Worm (Caenorhabditis elegans): Measurements from ENCODE around the gene ipp-5.

The ipp-5 gene

ce11 chrX:6020782-6021181 is 10.5 kb upstream of the ipp-5 start:
- TF ChIP-seq pha-4 (tag; optimal IDR thresholded peaks at IDR 0.05), result no peak
- TF ChIP-seq C06A6.2 (GFP tag; conservative IDR thresholded peaks at IDR 0.05), result no peak
- TF ChIP-seq unc-130 (GFP tag; optimal IDR thresholded peaks at IDR 0.05), result no peak
- TF ChIP-seq F57C9.4 (tag; optimal IDR thresholded peaks at IDR 0.05), result no peak
- TF ChIP-seq somi-1 (GFP tag; optimal IDR thresholded peaks at IDR 0.05), result no peak
- no peak for TF ChIP-seq snpc-4 (GFP tag; optimal IDR thresholded peaks at IDR 0.05)
- TF ChIP-seq snpc-4 (tag; optimal IDR thresholded peaks at IDR 0.05), result no peak
- TF ChIP-seq Y56A3A.18 (GFP tag; IDR thresholded peaks at IDR 0.05), result no peak
- no peak for TF ChIP-seq lin-35 (GFP tag; optimal IDR thresholded peaks at IDR 0.05)
- no peak for TF ChIP-seq die-1 (tag; optimal IDR thresholded peaks at IDR 0.05)
- no peak for TF ChIP-seq ceh-27 (GFP tag; optimal IDR thresholded peaks at IDR 0.05)
- no peak for TF ChIP-seq ama-1 (optimal IDR thresholded peaks at IDR 0.05)
- no peak for TF ChIP-seq ama-1 (GFP tag; optimal IDR thresholded peaks at IDR 0.05)
- TF ChIP-seq madf-8 (GFP tag; conservative IDR thresholded peaks at IDR 0.05), result no peak
- TF ChIP-seq chd-7 (tag; optimal IDR thresholded peaks at IDR 0.05), result no peak
- no peak for TF ChIP-seq B0019.2 (GFP tag; conservative IDR thresholded peaks at IDR 0.05)
- no peak for TF ChIP-seq F49E8.2 (tag; optimal IDR thresholded peaks at IDR 0.05; ENCODE audit: insufficient read depth)
- no peak for TF ChIP-seq ztf-26 (tag; optimal IDR thresholded peaks at IDR 0.05)
- no peak for TF ChIP-seq B0336.3 (GFP tag; IDR thresholded peaks at IDR 0.05)
- TF ChIP-seq madf-6 (GFP tag; IDR thresholded peaks at IDR 0.05), result no peak

- TF ChIP-seq tbp1 (GFP tag; optimal IDR thresholded peaks at IDR 0.05) (no peak), egrh-3 (GFP tag; IDR thresholded peaks at IDR 0.05) (no peak)
Observed at ce11 chrX:6022469-6022868, 8.8 kb upstream of the ipp-5 start, which contains the start of gene lelo-3. TSS of gene lelo-3 (minus strand) at chrX:6022569.

DNA sequence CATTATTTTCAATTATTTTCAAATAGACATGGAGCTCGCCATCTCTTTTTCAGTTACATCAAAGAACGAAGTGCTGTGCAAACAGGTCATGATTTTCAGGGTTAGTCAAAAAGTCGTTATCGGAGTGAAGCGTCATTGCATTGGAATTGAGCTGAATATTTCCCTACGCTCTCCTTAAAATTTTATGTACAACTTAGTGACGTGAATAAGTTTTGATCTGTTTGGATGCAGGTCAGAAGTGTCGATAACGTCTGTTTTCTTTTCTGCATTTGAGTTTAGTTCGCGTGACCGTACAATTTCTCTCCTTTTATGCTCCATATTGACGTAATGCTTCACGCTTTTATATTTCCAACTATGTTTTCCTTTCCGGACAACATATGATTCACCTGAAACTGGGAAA is 6.3 kb upstream of the ipp-5 start:
- TF ChIP-seq nhr-80 (tag; optimal IDR thresholded peaks at IDR 0.05), result peak; percentile 80
- TF ChIP-seq sea-2 (GFP tag; IDR thresholded peaks at IDR 0.05), result no peak
- peak; percentile 29 for TF ChIP-seq atf-7 (tag; optimal IDR thresholded peaks at IDR 0.05)
- TF ChIP-seq lin-40 (tag; optimal IDR thresholded peaks at IDR 0.05), result no peak
- peak; percentile 17 for TF ChIP-seq tbp1 (GFP tag; optimal IDR thresholded peaks at IDR 0.05)
- peak; percentile 23 for TF ChIP-seq pha-4 (tag; optimal IDR thresholded peaks at IDR 0.05)

DNA sequence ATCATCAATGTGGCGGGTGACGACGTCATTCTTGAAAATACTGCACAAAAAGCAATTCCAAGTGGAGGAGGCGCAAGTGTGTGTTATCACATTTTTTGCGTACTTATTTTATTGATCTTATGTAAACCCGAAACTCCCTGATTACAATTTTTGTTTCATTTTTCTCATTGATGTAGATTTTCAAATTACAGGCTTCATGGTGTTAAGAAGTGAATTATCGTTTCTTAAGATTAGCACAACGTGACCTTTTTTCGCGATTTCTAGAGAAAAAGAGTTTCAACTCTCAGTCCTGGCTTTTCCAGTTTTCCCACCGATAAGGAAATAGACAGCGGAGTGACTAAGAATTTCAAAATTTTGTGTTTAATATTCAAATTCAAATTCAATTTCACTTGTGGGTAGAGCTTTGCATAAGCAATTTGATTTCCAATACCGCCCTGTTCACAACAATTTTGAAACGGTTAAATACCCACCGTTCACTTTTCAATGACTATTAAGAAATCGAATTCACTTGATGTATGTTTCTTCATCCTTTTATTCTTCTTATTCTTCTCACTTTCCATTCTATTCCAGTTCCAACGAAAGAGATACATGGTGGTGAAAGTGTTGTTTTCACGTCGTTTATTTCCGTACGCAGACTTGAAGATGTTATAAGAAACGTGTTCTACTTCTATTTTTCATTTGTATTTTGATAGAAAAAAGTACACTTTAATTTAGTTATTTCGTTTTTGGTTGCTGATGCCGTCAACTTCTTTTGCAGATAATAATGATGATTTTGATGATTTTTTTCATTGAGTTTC is 4.3 kb upstream of the ipp-5 start:
- TF ChIP-seq let-526 (GFP tag; IDR thresholded peaks at IDR 0.05) (no peak), nhr-80 (tag; optimal IDR thresholded peaks at IDR 0.05) (peak; percentile 45), F22D6.2 (tag; optimal IDR thresholded peaks at IDR 0.05) (no peak), pbrm-1 (GFP tag; IDR thresholded peaks at IDR 0.05) (no peak)

DNA sequence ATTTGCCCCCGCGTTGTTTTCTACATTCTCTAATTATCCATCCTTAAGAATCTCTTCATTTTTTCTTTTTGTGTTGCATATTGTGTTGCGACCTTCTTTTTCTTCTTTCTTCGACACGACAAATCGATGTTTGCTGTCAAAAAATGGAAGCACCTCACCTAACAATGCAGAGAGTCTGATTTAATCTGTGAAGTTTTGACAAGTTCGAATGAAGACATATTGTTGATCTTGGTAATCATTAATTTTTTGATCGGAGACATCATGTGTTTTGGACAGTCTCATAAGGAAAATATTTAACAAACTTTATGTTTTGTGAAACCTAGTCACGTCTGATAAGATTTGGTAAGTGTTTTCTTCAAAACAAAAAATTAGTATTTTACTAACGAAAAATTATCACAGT is 2.2 kb upstream of the ipp-5 start:
- TF ChIP-seq dox-1 (GFP tag; IDR thresholded peaks at IDR 0.05) (no peak), lag-1 (GFP tag; IDR thresholded peaks at IDR 0.05) (no peak), snpc-3.4 (tag; optimal IDR thresholded peaks at IDR 0.05) (no peak), C17E4.6 (GFP tag; IDR thresholded peaks at IDR 0.05) (no peak), efl-1 (GFP tag; optimal IDR thresholded peaks at IDR 0.05) (no peak), nfyb-1 (GFP tag; IDR thresholded peaks at IDR 0.05) (no peak), madf-3 (GFP tag; IDR thresholded peaks at IDR 0.05) (no peak), athp-1 (tag; optimal IDR thresholded peaks at IDR 0.05) (no peak), aptf-3 (GFP tag; IDR thresholded peaks at IDR 0.05) (no peak), ceh-40 (GFP tag; IDR thresholded peaks at IDR 0.05) (no peak), sptf-2 (GFP tag; optimal IDR thresholded peaks at IDR 0.05) (no peak), lin-54 (GFP tag; optimal IDR thresholded peaks at IDR 0.05) (no peak)

All from whole organism, young adult.